Worm (Caenorhabditis elegans) whole organism, L1 larva: Measurements from ENCODE around the gene C41C4.9.

Experiments
- C16A3.4 ChIP-seq: fragments of 150-350 bp; optimal IDR thresholded peaks from 2 replicates; lab custom pipeline; 2014; ENCODE audit warnings: missing biosample characterization, missing genetic modification characterization
- F16B12.6 ChIP-seq: fragments of 150-350 bp; optimal IDR thresholded peaks from 2 replicates; lab custom pipeline; 2014; ENCODE audit warnings: missing biosample characterization, missing genetic modification characterization
- Y116A8C.19 ChIP-seq: sonication (generic microtip); optimal IDR thresholded peaks from 2 replicates; lab custom pipeline; 2016; ENCODE audit warnings: missing compliant biosample characterization, missing genetic modification characterization, borderline replicate concordance
- alr-1 ChIP-seq: fragments of 200-800 bp; sonication (Bioruptor generic); optimal IDR thresholded peaks from 2 replicates; lab custom pipeline; 2018; ENCODE audit warnings: borderline replicate concordance, mild to moderate bottlenecking, missing genetic modification characterization, missing compliant biosample characterization
- aly-2 ChIP-seq: fragments of 150-350 bp; optimal IDR thresholded peaks from 2 replicates; lab custom pipeline; 2014; ENCODE audit warnings: missing biosample characterization, missing genetic modification characterization
- ama-1 ChIP-seq: fragments of 150-350 bp; optimal IDR thresholded peaks from 2 replicates; lab custom pipeline; 2014
- blmp-1 ChIP-seq: fragments of 150-350 bp; optimal IDR thresholded peaks from 2 replicates; lab custom pipeline; 2014; ENCODE audit warnings: missing biosample characterization, missing genetic modification characterization
- ceh-8 ChIP-seq: fragments of 200-800 bp; sonication (Bioruptor generic); optimal IDR thresholded peaks from 2 replicates; lab custom pipeline; 2018; ENCODE audit warnings: mild to moderate bottlenecking, missing genetic modification characterization, moderate library complexity, missing compliant biosample characterization
- ceh-82 ChIP-seq, 3 experiments: fragments of 150-350 bp in 1 of 3; sonication (generic microtip) in 2 of 3; optimal IDR thresholded peaks; 2 replicates each; lab custom pipeline; 2014 to 2017; ENCODE audit warnings: missing biosample characterization in 3 of 3, missing genetic modification characterization in 3 of 3
- ceh-88 ChIP-seq: fragments of 200-800 bp; sonication (Bioruptor generic); IDR thresholded peaks from 2 replicates; pipeline ENCODE4 v1.3.6; 2022; ENCODE audit warnings: missing genetic modification characterization, missing compliant biosample characterization
- ceh-90 ChIP-seq: sonication (generic microtip); optimal IDR thresholded peaks from 2 replicates; lab custom pipeline; 2016; ENCODE audit warnings: missing genetic modification characterization, missing compliant biosample characterization
- efl-3 ChIP-seq: fragments of 200-800 bp; sonication (Bioruptor generic); optimal IDR thresholded peaks from 2 replicates; lab custom pipeline; 2018; ENCODE audit warnings: mild to moderate bottlenecking, missing genetic modification characterization, missing compliant biosample characterization
- egl-27 ChIP-seq, 2 experiments: fragments of 150-350 bp in 1 of 2; sonication (generic microtip); optimal IDR thresholded peaks; 3 replicates each; lab custom pipeline; 2017 to 2018; ENCODE audit warnings: missing biosample characterization in 2 of 2, missing genetic modification characterization in 2 of 2, missing genetic modification reagents in 2 of 2
- elt-2 ChIP-seq: sonication (generic microtip); optimal IDR thresholded peaks from 2 replicates; lab custom pipeline; 2016; ENCODE audit warnings: missing genetic modification characterization, mild to moderate bottlenecking, inconsistent platforms, missing compliant biosample characterization, missing genetic modification reagents
- elt-3 ChIP-seq, 6 experiments: fragments of 150-350 bp in 1 of 6; sonication (generic microtip); optimal IDR thresholded peaks; 2 replicates each; lab custom pipeline; 2017 to 2018; ENCODE audit warnings: missing biosample characterization in 6 of 6, missing genetic modification characterization in 6 of 6, inconsistent platforms in 1 of 6
- fos-1 ChIP-seq: fragments of 150-350 bp; optimal IDR thresholded peaks from 2 replicates; lab custom pipeline; 2014; ENCODE audit warnings: missing biosample characterization, missing genetic modification characterization
- grh-1 ChIP-seq: fragments of 200-800 bp; sonication (Bioruptor generic); IDR thresholded peaks from 2 replicates; pipeline ENCODE4 v1.3.6; 2022; ENCODE audit warnings: missing genetic modification reagents, missing genetic modification characterization, missing compliant biosample characterization
- irx-1 ChIP-seq: sonication (generic microtip); optimal IDR thresholded peaks from 2 replicates; lab custom pipeline; 2016; ENCODE audit warnings: missing genetic modification characterization, missing compliant biosample characterization
- isw-1 ChIP-seq: fragments of 200-800 bp; sonication (Bioruptor generic); IDR thresholded peaks from 2 replicates; pipeline ENCODE4 v1.3.6; 2022; ENCODE audit warnings: missing genetic modification characterization, missing compliant biosample characterization
- jun-1 ChIP-seq: fragments of 150-350 bp; optimal IDR thresholded peaks from 2 replicates; lab custom pipeline; 2014; ENCODE audit warnings: missing biosample characterization, missing genetic modification reagents, missing genetic modification characterization
- lin-14 ChIP-seq: fragments of 200-800 bp; sonication (Bioruptor generic); optimal IDR thresholded peaks from 2 replicates; lab custom pipeline; 2018; ENCODE audit warnings: mild to moderate bottlenecking, missing genetic modification characterization, moderate library complexity, missing compliant biosample characterization
- lin-15B ChIP-seq: fragments of 150-350 bp; sonication (generic microtip); optimal IDR thresholded peaks from 3 replicates; lab custom pipeline; 2014; ENCODE audit warnings: missing biosample characterization, missing genetic modification characterization
- lir-3 ChIP-seq: sonication (generic microtip); optimal IDR thresholded peaks from 2 replicates; lab custom pipeline; 2016; ENCODE audit warnings: mild to moderate bottlenecking, missing genetic modification characterization, moderate library complexity, missing compliant biosample characterization; ENCODE audit not compliant: poor library complexity
- lsy-2 ChIP-seq, 2 experiments: fragments of 150-350 bp; optimal IDR thresholded peaks; 2 replicates each; lab custom pipeline; 2014; ENCODE audit warnings: missing biosample characterization in 2 of 2, missing genetic modification characterization in 2 of 2
- mdl-1 ChIP-seq, 2 experiments: fragments of 150-350 bp; optimal IDR thresholded peaks; 2 replicates each; lab custom pipeline; 2014 to 2017; ENCODE audit warnings: missing biosample characterization in 2 of 2, missing genetic modification characterization in 2 of 2, inconsistent platforms in 1 of 2
- mef-2 ChIP-seq: fragments of 150-350 bp; optimal IDR thresholded peaks from 2 replicates; lab custom pipeline; 2014; ENCODE audit warnings: missing biosample characterization, missing genetic modification characterization
- mep-1 ChIP-seq: fragments of 150-350 bp; optimal IDR thresholded peaks from 2 replicates; lab custom pipeline; 2014; ENCODE audit warnings: missing biosample characterization, missing genetic modification characterization
- nhr-11 ChIP-seq: fragments of 150-350 bp; optimal IDR thresholded peaks from 2 replicates; lab custom pipeline; 2014; ENCODE audit warnings: missing biosample characterization, missing genetic modification characterization
- nhr-12 ChIP-seq: sonication (generic microtip); optimal IDR thresholded peaks from 2 replicates; lab custom pipeline; 2017; ENCODE audit warnings: missing biosample characterization, missing genetic modification characterization
- nhr-20 ChIP-seq: sonication (generic microtip); optimal IDR thresholded peaks from 2 replicates; lab custom pipeline; 2016; ENCODE audit warnings: mild to moderate bottlenecking, missing genetic modification characterization, missing compliant biosample characterization
- nhr-237 ChIP-seq: fragments of 150-350 bp; optimal IDR thresholded peaks from 2 replicates; lab custom pipeline; 2014; ENCODE audit warnings: missing biosample characterization, missing genetic modification characterization
- nhr-28 ChIP-seq: fragments of 150-350 bp; optimal IDR thresholded peaks from 2 replicates; lab custom pipeline; 2014; ENCODE audit warnings: missing biosample characterization, missing genetic modification characterization
- nhr-47 ChIP-seq: sonication (generic microtip); optimal IDR thresholded peaks from 2 replicates; lab custom pipeline; 2016; ENCODE audit warnings: mild to moderate bottlenecking, missing genetic modification characterization, moderate library complexity, missing compliant biosample characterization
- nhr-71 ChIP-seq: sonication (generic microtip); optimal IDR thresholded peaks from 2 replicates; lab custom pipeline; 2016; ENCODE audit warnings: mild to moderate bottlenecking, missing genetic modification characterization, moderate library complexity, missing compliant biosample characterization
- nhr-90 ChIP-seq: sonication (generic microtip); optimal IDR thresholded peaks from 2 replicates; lab custom pipeline; 2016; ENCODE audit warnings: mild to moderate bottlenecking, missing genetic modification characterization, missing compliant biosample characterization; ENCODE audit not compliant: poor library complexity
- pax-3 ChIP-seq: fragments of 200-800 bp; sonication (Bioruptor generic); optimal IDR thresholded peaks from 2 replicates; lab custom pipeline; 2018; ENCODE audit warnings: mild to moderate bottlenecking, missing genetic modification characterization, moderate library complexity, missing compliant biosample characterization
- skn-1 ChIP-seq: fragments of 150-350 bp; optimal IDR thresholded peaks from 2 replicates; lab custom pipeline; 2014; ENCODE audit warnings: missing biosample characterization, missing genetic modification characterization
- snpc-4 ChIP-seq: fragments of 150-350 bp; optimal IDR thresholded peaks from 2 replicates; lab custom pipeline; 2014; ENCODE audit warnings: missing biosample characterization, missing genetic modification characterization
- snu-23 ChIP-seq: sonication (generic microtip); optimal IDR thresholded peaks from 2 replicates; lab custom pipeline; 2016; ENCODE audit warnings: missing genetic modification characterization, missing compliant biosample characterization
- sptf-1 ChIP-seq: fragments of 150-350 bp; optimal IDR thresholded peaks from 2 replicates; lab custom pipeline; 2014; ENCODE audit warnings: missing biosample characterization, missing genetic modification characterization
- swsn-7 ChIP-seq: sonication (generic microtip); optimal IDR thresholded peaks from 2 replicates; lab custom pipeline; 2016; ENCODE audit warnings: missing genetic modification characterization, missing compliant biosample characterization
- tbx-2 ChIP-seq: sonication (generic microtip); optimal IDR thresholded peaks from 2 replicates; lab custom pipeline; 2016; ENCODE audit warnings: missing genetic modification characterization, missing compliant biosample characterization
- tlp-1 ChIP-seq: fragments of 150-350 bp; optimal IDR thresholded peaks from 2 replicates; lab custom pipeline; 2014; ENCODE audit warnings: missing biosample characterization, missing genetic modification characterization
- unc-130 ChIP-seq: fragments of 150-350 bp; optimal IDR thresholded peaks from 2 replicates; lab custom pipeline; 2017; ENCODE audit warnings: missing biosample characterization, missing genetic modification characterization, inconsistent platforms
- unc-62 ChIP-seq: fragments of 150-350 bp; optimal IDR thresholded peaks from 2 replicates; lab custom pipeline; 2014; ENCODE audit warnings: missing biosample characterization, missing genetic modification reagents, missing genetic modification characterization
- unc-98 ChIP-seq: fragments of 200-800 bp; sonication (Bioruptor generic); IDR thresholded peaks from 2 replicates; pipeline ENCODE4 v1.3.6; 2022; ENCODE audit warnings: missing genetic modification characterization, missing compliant biosample characterization
- vab-15 ChIP-seq: sonication (generic microtip); optimal IDR thresholded peaks from 2 replicates; lab custom pipeline; 2017; ENCODE audit warnings: missing genotype, mild to moderate bottlenecking, missing genetic modification characterization, missing compliant biosample characterization
- xbp-1 ChIP-seq: sonication (generic microtip); optimal IDR thresholded peaks from 2 replicates; lab custom pipeline; 2016; ENCODE audit warnings: missing genetic modification characterization, missing compliant biosample characterization
- ztf-4 ChIP-seq: fragments of 150-350 bp; optimal IDR thresholded peaks from 2 replicates; lab custom pipeline; 2014; ENCODE audit warnings: missing biosample characterization, missing genetic modification characterization

Gene C41C4.9

DNA sequence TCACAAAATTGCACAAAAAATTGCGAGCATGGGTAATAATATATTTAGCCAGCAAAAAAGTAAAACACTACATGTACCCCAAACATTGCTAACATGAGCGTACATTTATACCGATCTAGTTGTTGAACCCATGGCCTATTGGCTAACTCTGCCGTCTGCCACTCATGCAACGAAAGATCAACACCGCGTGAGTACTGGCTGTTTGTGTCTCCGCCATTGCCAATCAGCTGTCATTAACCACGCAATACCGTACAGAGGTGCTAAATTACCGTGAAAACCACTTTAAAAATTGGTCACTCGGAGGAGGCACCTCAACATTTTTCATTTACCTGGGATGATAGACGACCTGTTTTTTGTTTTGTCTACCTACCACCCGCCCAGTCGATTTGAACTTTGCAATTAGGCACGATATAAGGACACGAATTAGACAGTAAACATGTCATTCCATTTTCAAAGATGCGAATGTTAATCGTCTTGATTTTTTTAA, 32.1 kb upstream of the C41C4.9 start, which contains the start of gene K02C4.2 (continued):
- no peak for TF ChIP-seq Y116A8C.19 (tag; lab: Kevin White, UChicago)
- TF ChIP-seq nhr-11 (tag; lab: Kevin White, UChicago): no peak
- peak; percentile 41 for TF ChIP-seq lir-3 (tag; lab: Kevin White, UChicago)
- TF ChIP-seq ama-1 (lab: Kevin White, UChicago): no peak
- peak; percentile 52 for TF ChIP-seq snpc-4
- TF ChIP-seq nhr-20: peak; percentile 83
- no peak for TF ChIP-seq mef-2 (tag; lab: Kevin White, UChicago)
- no peak for TF ChIP-seq nhr-237 (tag; lab: Kevin White, UChicago)
- TF ChIP-seq efl-3: no peak
- no peak for TF ChIP-seq isw-1 (GFP tag; lab: Robert Waterston, UW)
- TF ChIP-seq mdl-1 (tag; optimal IDR thresholded peaks at IDR 0.05; lab: Kevin White, UChicago): peak in 1 of 2 experiments; percentile 88
- TF ChIP-seq elt-2 (tag; lab: Kevin White, UChicago): peak; percentile 59
- TF ChIP-seq F16B12.6 (tag; lab: Kevin White, UChicago): peak; percentile 29
- TF ChIP-seq pax-3 (tag; lab: Kevin White, UChicago): no peak
- no peak for TF ChIP-seq ceh-90
- no peak for TF ChIP-seq nhr-12
- peak in 2 of 3 experiments; percentile 26 to 60 for TF ChIP-seq ceh-82 (tag; optimal IDR thresholded peaks at IDR 0.05; lab: Kevin White, UChicago)
- TF ChIP-seq xbp-1 (tag; lab: Kevin White, UChicago): peak; percentile 56
- peak; percentile 78 for TF ChIP-seq skn-1 (tag; lab: Kevin White, UChicago)
- TF ChIP-seq aly-2 (tag; lab: Kevin White, UChicago): peak; percentile 64
- peak; percentile 48 for TF ChIP-seq irx-1
- no peak for TF ChIP-seq sptf-1 (tag; lab: Kevin White, UChicago)
- peak; percentile 86 for TF ChIP-seq snu-23 (GFP tag; lab: Kevin White, UChicago)
- peak; percentile 52 for TF ChIP-seq ceh-8 (GFP tag; lab: Kevin White, UChicago)
- peak; percentile 75 for TF ChIP-seq nhr-47 (tag; lab: Kevin White, UChicago)
- TF ChIP-seq swsn-7 (tag; lab: Kevin White, UChicago): peak; percentile 72
- TF ChIP-seq ztf-4: peak; percentile 0
- TF ChIP-seq egl-27 (tag; optimal IDR thresholded peaks at IDR 0.05; lab: Kevin White, UChicago): peak in 1 of 2 experiments; percentile 23
- TF ChIP-seq nhr-28: no peak
- TF ChIP-seq fos-1 (tag; lab: Kevin White, UChicago): peak; percentile 41
- peak; percentile 87 for TF ChIP-seq mep-1 (tag; lab: Kevin White, UChicago)
- peak; percentile 83 for TF ChIP-seq nhr-90
- TF ChIP-seq ceh-88 (GFP tag; lab: Robert Waterston, UW): no peak
- TF ChIP-seq, all 84 proteins: peak for 47

- TF ChIP-seq elt-3 (tag; optimal IDR thresholded peaks at IDR 0.05; lab: Kevin White, UChicago) (peak in 2 of 6 experiments; percentile 50 to 62), blmp-1 (peak; percentile 89), ceh-90 (no peak), nhr-20 (peak; percentile 7), lin-14 (GFP tag; lab: Kevin White, UChicago) (peak; percentile 15), mep-1 (tag; lab: Kevin White, UChicago) (peak; percentile 33), nhr-71 (tag; lab: Kevin White, UChicago) (peak; percentile 0), elt-2 (tag; lab: Kevin White, UChicago) (peak; percentile 58), tbx-2 (tag; lab: Kevin White, UChicago) (no peak)
- TF ChIP-seq, all 84 proteins: peak for 7
Observed at ce11 chrII:8078041-8078440, 29.4 kb upstream of the C41C4.9 start, which contains the start of gene K02C4.5. Gene K02C4.5, plus strand, starts transcription at chrII:8078435.

DNA sequence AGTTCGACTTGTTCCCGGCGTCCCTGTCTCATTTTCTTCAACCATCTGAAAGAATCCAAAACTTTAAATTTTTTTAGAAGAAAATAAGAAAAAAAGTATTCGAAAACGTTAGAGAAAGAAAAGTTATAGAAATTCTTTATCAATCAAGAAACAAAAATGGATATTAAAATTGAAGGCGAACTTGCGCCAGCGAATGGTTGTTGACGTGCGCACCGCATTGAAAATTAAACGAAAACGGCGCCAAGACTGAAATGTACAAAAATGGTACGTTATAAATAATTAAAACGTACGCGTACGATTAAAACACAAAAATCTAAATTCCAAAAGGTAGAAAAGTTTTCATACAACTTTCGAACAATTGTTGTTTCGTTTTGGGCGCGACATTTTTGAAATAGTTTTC, 20.6 kb upstream of the C41C4.9 start, which contains the start of gene K02C4.3:
Gene K02C4.3 (minus strand): TSS at position 51 of the 400 bp plus-strand sequence.
- TF ChIP-seq alr-1: no peak
- TF ChIP-seq nhr-28: no peak
- TF ChIP-seq F16B12.6 (tag; lab: Kevin White, UChicago): peak; percentile 28
- peak; percentile 42 for TF ChIP-seq lin-15B (tag; lab: Kevin White, UChicago)
- no peak for TF ChIP-seq ceh-90
- TF ChIP-seq grh-1: peak; percentile 37; the same call in 1 of the 2 replicates
- TF ChIP-seq aly-2 (tag; lab: Kevin White, UChicago): peak; percentile 24
- no peak for TF ChIP-seq unc-98 (GFP tag; lab: Robert Waterston, UW)
- TF ChIP-seq unc-62: no peak
- peak; percentile 64 for TF ChIP-seq unc-130
- peak; percentile 71 for TF ChIP-seq irx-1
- peak; percentile 75 for TF ChIP-seq lin-14 (GFP tag; lab: Kevin White, UChicago)
- TF ChIP-seq C16A3.4 (tag; lab: Kevin White, UChicago): peak; percentile 39
- TF ChIP-seq tlp-1 (tag; lab: Kevin White, UChicago): no peak
- TF ChIP-seq lsy-2 (tag; optimal IDR thresholded peaks at IDR 0.05; lab: Kevin White, UChicago): peak; percentile 87 to 90
- peak; percentile 72 for TF ChIP-seq ceh-8 (GFP tag; lab: Kevin White, UChicago)
- TF ChIP-seq jun-1 (tag; lab: Kevin White, UChicago): peak; percentile 39
- TF ChIP-seq vab-15: no peak
- peak; percentile 85 for TF ChIP-seq nhr-71 (tag; lab: Kevin White, UChicago)
